Worm (Caenorhabditis elegans): ENCODE results near the gene F29G9.1.

The F29G9.1 gene

DNA sequence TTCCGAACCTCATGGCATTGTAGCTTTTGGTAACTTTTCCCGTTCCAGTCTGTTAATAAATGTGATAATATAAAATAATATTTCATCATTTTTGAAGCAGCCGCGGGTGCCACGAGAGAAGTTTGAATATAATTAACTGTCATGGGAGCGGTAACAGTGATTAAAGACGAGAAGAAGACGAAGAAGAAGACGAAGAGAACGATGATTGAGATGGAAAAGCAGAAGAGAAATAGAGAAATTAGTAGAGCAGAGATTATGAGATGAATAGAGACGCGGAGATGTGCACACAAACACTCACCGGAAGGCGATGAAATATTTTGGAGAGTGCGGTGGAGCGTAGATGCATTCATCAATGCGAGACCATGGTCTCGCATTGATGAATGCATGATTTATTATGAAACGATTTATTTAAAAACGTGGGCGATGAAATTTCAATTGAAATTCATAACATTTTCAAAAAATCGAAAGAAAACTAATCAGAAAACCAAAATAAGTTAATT is 14.3 kb downstream of the F29G9.1 start, which contains the start of gene seip-1 (continued):
- TF ChIP-seq zip-2 (tag; optimal IDR thresholded peaks at IDR 0.05), result peak; percentile 16
- TF ChIP-seq ceh-82 (tag; optimal IDR thresholded peaks at IDR 0.05), result no peak
- 0 out of 2 replicates have a peak, but pooled peaks have one; percentile 8 for TF ChIP-seq arid-1 (GFP tag; conservative IDR thresholded peaks at IDR 0.05)
- TF ChIP-seq mep-1 (tag; optimal IDR thresholded peaks at IDR 0.05), result peak; percentile 94
- TF ChIP-seq vab-7 (GFP tag; IDR thresholded peaks at IDR 0.05), result no peak
- no peak for TF ChIP-seq F26F4.8 (GFP tag; conservative IDR thresholded peaks at IDR 0.05)
- peak; percentile 24 to 91 for TF ChIP-seq lsy-2 (tag; optimal IDR thresholded peaks at IDR 0.05)
- peak; percentile 81 for TF ChIP-seq hlh-11 (tag; optimal IDR thresholded peaks at IDR 0.05)
- TF ChIP-seq pqm-1 (tag; optimal IDR thresholded peaks at IDR 0.05), result peak; percentile 46
- TF ChIP-seq lin-1 (GFP tag; IDR thresholded peaks at IDR 0.05), result peak; percentile 94
- TF ChIP-seq lin-39 (tag; optimal IDR thresholded peaks at IDR 0.05), result no peak
- TF ChIP-seq duxl-1 (tag; optimal IDR thresholded peaks at IDR 0.05; ENCODE audit: poor library complexity), result peak; percentile 32
- TF ChIP-seq mdt-29 (GFP tag; IDR thresholded peaks at IDR 0.05), result no peak
- TF ChIP-seq saeg-2 (GFP tag; IDR thresholded peaks at IDR 0.05), result no peak
- peak; percentile 85 for TF ChIP-seq nhr-28 (tag; optimal IDR thresholded peaks at IDR 0.05)
- peak; percentile 11 for TF ChIP-seq nhr-10 (tag; optimal IDR thresholded peaks at IDR 0.05)
- peak; percentile 71 for TF ChIP-seq nhr-6 (tag; optimal IDR thresholded peaks at IDR 0.05)
- peak; percentile 52 for TF ChIP-seq nhr-48 (tag; optimal IDR thresholded peaks at IDR 0.05)
- TF ChIP-seq nhr-25 (tag; optimal IDR thresholded peaks at IDR 0.05; ENCODE audit: borderline replicate concordance, insufficient read depth), result peak; percentile 29
- peak; percentile 80 for TF ChIP-seq nhr-11 (tag; optimal IDR thresholded peaks at IDR 0.05)
- peak; percentile 87 for TF ChIP-seq dve-1 (tag; optimal IDR thresholded peaks at IDR 0.05; ENCODE audit: insufficient read depth)
- TF ChIP-seq ctbp-1 (GFP tag; IDR thresholded peaks at IDR 0.05), result peak; percentile 71

DNA sequence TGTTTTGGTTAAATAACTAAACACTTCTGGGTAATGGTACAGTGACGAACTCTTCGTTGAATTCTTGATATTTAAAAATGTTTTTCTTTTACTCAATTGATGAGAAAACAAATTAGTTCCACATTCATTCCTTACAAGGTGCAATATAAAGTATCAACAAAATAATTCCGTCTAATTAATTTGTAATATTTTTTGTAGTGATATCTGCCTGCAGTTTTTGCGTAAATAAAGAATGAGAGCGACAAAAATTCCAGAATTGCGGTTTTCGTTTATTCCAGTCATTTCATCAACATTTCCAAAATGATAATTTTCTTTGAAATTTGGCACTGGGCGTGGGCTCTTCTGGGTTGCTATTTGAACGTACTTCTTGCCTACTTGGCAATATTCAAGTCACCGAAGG is 16.4 kb downstream of the F29G9.1 start, which contains the start of gene srd-20:
Gene srd-20 (plus strand): TSS at position 301 of the 400 bp plus-strand sequence.
- TF ChIP-seq ztf-11 (tag; optimal IDR thresholded peaks at IDR 0.05) (no peak), nhr-25 (tag; optimal IDR thresholded peaks at IDR 0.05; ENCODE audit: borderline replicate concordance, insufficient read depth) (no peak), jun-1 (tag; optimal IDR thresholded peaks at IDR 0.05) (no peak), lir-3 (tag; optimal IDR thresholded peaks at IDR 0.05) (no peak), nhr-102 (tag; optimal IDR thresholded peaks at IDR 0.05) (no peak), spr-3 (GFP tag; optimal IDR thresholded peaks at IDR 0.05) (no peak), dve-1 (tag; optimal IDR thresholded peaks at IDR 0.05; ENCODE audit: insufficient read depth) (no peak), gei-8 (GFP tag; optimal IDR thresholded peaks at IDR 0.05) (no peak), F26F4.8 (GFP tag; conservative IDR thresholded peaks at IDR 0.05) (no peak), arid-1 (GFP tag; conservative IDR thresholded peaks at IDR 0.05) (no peak), mes-2 (tag; optimal IDR thresholded peaks at IDR 0.05; ENCODE audit: poor library complexity, severe bottlenecking) (no peak), ces-1 (GFP tag; optimal IDR thresholded peaks at IDR 0.05) (no peak), dmd-9 (GFP tag; IDR thresholded peaks at IDR 0.05) (no peak), php-3 (GFP tag; IDR thresholded peaks at IDR 0.05) (no peak), ztf-7 (tag; optimal IDR thresholded peaks at IDR 0.05) (no peak), madf-9 (GFP tag; conservative IDR thresholded peaks at IDR 0.05) (no peak)

DNA sequence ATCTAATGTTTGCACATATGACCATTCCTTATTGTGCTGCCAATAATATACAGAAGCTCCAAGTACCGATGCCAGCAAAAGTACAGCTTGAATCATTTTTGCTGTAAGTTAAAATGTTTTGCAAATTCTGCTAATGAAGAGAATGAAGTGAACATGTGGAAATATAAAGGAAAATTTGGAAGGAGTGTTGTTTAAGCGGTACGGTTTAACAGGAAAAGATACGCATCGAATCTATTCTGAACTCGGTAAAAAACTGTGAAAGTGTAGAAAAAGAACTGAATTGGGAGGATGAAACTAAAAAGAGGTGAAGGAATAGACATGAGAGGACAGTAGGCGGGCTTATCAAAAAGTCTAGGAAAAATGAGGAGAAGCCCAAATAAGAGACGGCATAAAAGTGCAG is 24.4 kb downstream of the F29G9.1 start, which contains the start of gene Y38A10A.2:
Gene Y38A10A.2 (minus strand): TSS at position 101 of the 400 bp plus-strand sequence.
- no peak for TF ChIP-seq F10B5.3 (tag; optimal IDR thresholded peaks at IDR 0.05)
- TF ChIP-seq aha-1 (tag), result peak; percentile 10

DNA sequence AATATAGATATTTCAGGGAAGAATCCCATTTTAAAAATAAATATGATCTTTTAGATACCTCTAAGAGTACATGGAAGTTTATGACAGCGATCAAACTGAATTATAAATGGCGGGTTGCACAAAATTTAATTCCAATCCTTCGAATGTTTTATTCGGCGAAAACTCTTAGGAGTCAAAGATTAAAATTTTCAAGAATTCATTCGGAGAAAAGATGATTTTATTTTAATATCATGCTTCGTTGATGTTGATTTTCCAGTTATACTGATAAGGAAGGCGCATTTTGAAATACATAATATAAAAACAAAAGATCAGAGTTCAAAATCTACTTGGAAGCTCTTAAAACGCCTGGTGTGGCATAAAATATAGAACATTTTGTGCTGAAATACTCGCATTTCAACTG is 28.2 kb downstream of the F29G9.1 start, which contains the start of gene srh-10:
Gene srh-10 (minus strand): TSS at position 29 of the 400 bp plus-strand sequence.
- TF ChIP-seq mxl-2 (GFP tag; conservative IDR thresholded peaks at IDR 0.05) (no peak), lir-3 (tag; optimal IDR thresholded peaks at IDR 0.05) (no peak), T20F7.1 (GFP tag; optimal IDR thresholded peaks at IDR 0.05) (no peak), aly-2 (tag; optimal IDR thresholded peaks at IDR 0.05) (no peak)
